Fruit fly (Drosophila melanogaster) whole organism, prepupa: Measurements from ENCODE around the gene CG31898.
A peak's percentile ranks its signal among the peaks of the same experiment; 100 is the strongest.

Experiments used
- CG15336 ChIP-seq: fragments of 200-800 bp; sonication (Bioruptor generic); IDR thresholded peaks from 2 replicates; pipeline ENCODE4 v1.3.6; 2022; ENCODE audit warnings: missing biosample characterization, missing genetic modification characterization
- dac ChIP-seq: fragments of 200-800 bp; sonication (Bioruptor generic); optimal IDR thresholded peaks from 2 replicates; lab custom pipeline; 2017; ENCODE audit warnings: missing biosample characterization, mild to moderate bottlenecking, missing genetic modification characterization
- topi ChIP-seq: fragments of 200-800 bp; sonication (Bioruptor generic); optimal IDR thresholded peaks from 3 replicates; lab custom pipeline; 2016; ENCODE audit warnings: missing biosample characterization, missing genetic modification characterization

- TF ChIP-seq dac (no peak), topi (GFP tag; lab: Kevin White, UChicago) (peak; percentile 76), CG15336 (GFP tag; lab: Robert Waterston, UW) (no peak)
These were observed 17.6 kb upstream of the CG31898 start, which contains the start of the genes CG13392 and Rcd4 for dm6 chr2L:8382646-8383045.
